Fruit fly (Drosophila melanogaster): Measurements from ENCODE around the gene t-cup.

Gene t-cup

DNA sequence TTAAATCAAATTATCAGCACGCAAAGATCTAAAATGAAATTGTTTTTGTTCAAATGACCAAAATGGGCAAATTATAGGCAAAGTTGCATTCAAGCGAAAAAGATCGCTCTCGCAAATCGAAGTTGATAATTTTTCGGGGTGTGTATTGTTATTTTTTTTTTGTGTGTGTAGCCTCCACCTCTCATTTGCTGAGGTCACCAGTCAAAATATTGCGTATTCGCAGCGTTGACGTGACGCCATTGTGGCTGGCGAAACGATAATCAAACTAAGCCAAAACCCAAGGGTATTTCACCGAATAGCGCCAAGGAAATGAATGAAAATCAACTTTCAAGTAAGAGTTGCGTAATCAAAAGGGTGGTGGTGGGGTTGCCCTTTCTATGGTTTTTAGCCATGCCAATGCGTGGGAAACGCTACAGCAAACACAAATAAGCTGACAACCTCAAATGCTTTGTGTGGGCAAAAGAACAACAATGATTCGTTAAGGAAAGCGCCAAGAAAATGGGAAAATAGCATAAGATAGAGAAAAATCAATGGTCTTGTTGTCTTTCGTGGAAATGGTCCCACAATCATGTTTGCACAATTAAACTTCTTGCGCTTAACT is 5.8 kb upstream of the t-cup start (continued):
- TF ChIP-seq tll (GFP tag; optimal IDR thresholded peaks at IDR 0.05) (no peak), gt (GFP tag; IDR thresholded peaks at IDR 0.05) (no peak), CG2199 (GFP tag; IDR thresholded peaks at IDR 0.05) (no peak), ci (GFP tag; IDR thresholded peaks at IDR 0.05) (no peak), Hand (GFP tag; optimal IDR thresholded peaks at IDR 0.05) (no peak), CG15696 (tag; optimal IDR thresholded peaks at IDR 0.05) (no peak), PHDP (tag; optimal IDR thresholded peaks at IDR 0.05) (no peak), CG3847 (GFP tag; IDR thresholded peaks at IDR 0.05) (no peak), CG31388 (GFP tag; optimal IDR thresholded peaks at IDR 0.05) (no peak), CG8290 (GFP tag; optimal IDR thresholded peaks at IDR 0.05) (no peak), CG8290 (tag; optimal IDR thresholded peaks at IDR 0.05) (peak in 1 of 2 experiments; percentile 15), hth (optimal IDR thresholded peaks at IDR 0.05) (no peak), D19B (GFP tag; optimal IDR thresholded peaks at IDR 0.05) (no peak), CG14441 (GFP tag; IDR thresholded peaks at IDR 0.05) (no peak), zf30C (GFP tag; optimal IDR thresholded peaks at IDR 0.05) (no peak), Dip3 (GFP tag; optimal IDR thresholded peaks at IDR 0.05) (no peak), Trl (optimal IDR thresholded peaks at IDR 0.05) (no peak), Trl (GFP tag; optimal IDR thresholded peaks at IDR 0.05) (no peak), CG6175 (GFP tag; IDR thresholded peaks at IDR 0.05) (no peak), Rfx (GFP tag; IDR thresholded peaks at IDR 0.05) (peak; percentile 36; the same call in 1 of the 2 replicates), YL-1 (GFP tag; optimal IDR thresholded peaks at IDR 0.05) (no peak), onecut (GFP tag; IDR thresholded peaks at IDR 0.05) (peak; percentile 37; the same call in 1 of the 2 replicates), CG16815 (GFP tag; optimal IDR thresholded peaks at IDR 0.05) (no peak), E2f1 (GFP tag; IDR thresholded peaks at IDR 0.05) (peak; percentile 12; the same call in 1 of the 2 replicates), sna (GFP tag; IDR thresholded peaks at IDR 0.05; ENCODE audit: partially characterized antibody) (no peak), gem (tag; optimal IDR thresholded peaks at IDR 0.05) (peak; percentile 7), row (GFP tag; IDR thresholded peaks at IDR 0.05) (no peak), bigmax (GFP tag; optimal IDR thresholded peaks at IDR 0.05) (no peak), HLHmδ (GFP tag; optimal IDR thresholded peaks at IDR 0.05) (no peak), knrl (GFP tag; IDR thresholded peaks at IDR 0.05; ENCODE audit: partially characterized antibody) (no peak), en (GFP tag; optimal IDR thresholded peaks at IDR 0.05) (no peak), crol (GFP tag; IDR thresholded peaks at IDR 0.05) (no peak), pan (optimal IDR thresholded peaks at IDR 0.05) (no peak), pan (GFP tag; optimal IDR thresholded peaks at IDR 0.05 in 1 of 2, IDR thresholded peaks at IDR 0.05 in 1 of 2) (peak in 1 of 2 experiments; percentile 47), CG12071 (GFP tag; optimal IDR thresholded peaks at IDR 0.05) (peak; percentile 24), sob (GFP tag; IDR thresholded peaks at IDR 0.05) (peak; percentile 11; the same call in 1 of the 2 replicates), C15 (GFP tag; IDR thresholded peaks at IDR 0.05) (no peak), chm (GFP tag; IDR thresholded peaks at IDR 0.05) (no peak), Pdp1 (GFP tag; optimal IDR thresholded peaks at IDR 0.05) (peak in 1 of 2 experiments; percentile 89), cwo (GFP tag; optimal IDR thresholded peaks at IDR 0.05) (peak; percentile 23), Kr (GFP tag; optimal IDR thresholded peaks at IDR 0.05) (no peak), CG18764 (GFP tag; optimal IDR thresholded peaks at IDR 0.05) (no peak), BtbVII (GFP tag; optimal IDR thresholded peaks at IDR 0.05) (no peak), CG12769 (tag; optimal IDR thresholded peaks at IDR 0.05) (peak; percentile 19), CG7556 (GFP tag; optimal IDR thresholded peaks at IDR 0.05) (no peak), slbo (GFP tag; IDR thresholded peaks at IDR 0.05) (0 out of 2 replicates have a peak, but pooled peaks have one; percentile 7), Dad (GFP tag; optimal IDR thresholded peaks at IDR 0.05) (no peak), sd (tag; optimal IDR thresholded peaks at IDR 0.05) (peak; percentile 42), Usf (GFP tag; optimal IDR thresholded peaks at IDR 0.05) (no peak), CG18599 (GFP tag; optimal IDR thresholded peaks at IDR 0.05) (no peak), CG2120 (GFP tag; optimal IDR thresholded peaks at IDR 0.05) (peak; percentile 12), CG12236 (GFP tag; optimal IDR thresholded peaks at IDR 0.05) (no peak)
